Fruit fly (Drosophila melanogaster): ENCODE data around the gene CG14556.

Gene CG14556

dm6 chr3R:26117465-26118081 is 8.9 kb upstream of the CG14556 start:
- 0 out of 2 replicates have a peak, but pooled peaks have one; percentile 23 for TF ChIP-seq wdn (GFP tag; IDR thresholded peaks at IDR 0.05)
- peak; percentile 63 for TF ChIP-seq CG32532 (GFP tag; IDR thresholded peaks at IDR 0.05)
- peak; percentile 0 for TF ChIP-seq Camta (GFP tag; optimal IDR thresholded peaks at IDR 0.05)
- no peak for TF ChIP-seq Aef1 (GFP tag; IDR thresholded peaks at IDR 0.05)
- TF ChIP-seq Atf3 (GFP tag; optimal IDR thresholded peaks at IDR 0.05) = no peak
- peak; percentile 66 for TF ChIP-seq lmd (GFP tag; IDR thresholded peaks at IDR 0.05)
- TF ChIP-seq ATbp (GFP tag; optimal IDR thresholded peaks at IDR 0.05) = peak; percentile 51
- TF ChIP-seq CG5180 (GFP tag; optimal IDR thresholded peaks at IDR 0.05) = peak; percentile 17
- peak; percentile 65 for TF ChIP-seq CG11504 (tag; optimal IDR thresholded peaks at IDR 0.05)
- TF ChIP-seq HmgZ (tag; optimal IDR thresholded peaks at IDR 0.05) = peak; percentile 36
- TF ChIP-seq CG7372 (GFP tag; IDR thresholded peaks at IDR 0.05) = 0 out of 2 replicates have a peak, but pooled peaks have one; percentile 20
- TF ChIP-seq Abd-B (GFP tag; optimal IDR thresholded peaks at IDR 0.05) = peak; percentile 4
- peak; percentile 8 for TF ChIP-seq tap (tag; optimal IDR thresholded peaks at IDR 0.05)
- peak; percentile 88 for TF ChIP-seq CG10321 (GFP tag; IDR thresholded peaks at IDR 0.05)
- TF ChIP-seq Hr3 (GFP tag; optimal IDR thresholded peaks at IDR 0.05) = peak; percentile 21
- peak; percentile 33 for TF ChIP-seq lilli (GFP tag; optimal IDR thresholded peaks at IDR 0.05)
- peak; percentile 85 for TF ChIP-seq sqz (GFP tag; optimal IDR thresholded peaks at IDR 0.05)
- no peak for TF ChIP-seq btn (GFP tag; optimal IDR thresholded peaks at IDR 0.05)
- TF ChIP-seq CG2116 (GFP tag; optimal IDR thresholded peaks at IDR 0.05) = peak; percentile 7
- TF ChIP-seq CG7987 (GFP tag; optimal IDR thresholded peaks at IDR 0.05) = peak; percentile 19
- no peak for TF ChIP-seq bigmax (GFP tag; optimal IDR thresholded peaks at IDR 0.05)
- TF ChIP-seq CG3281 (GFP tag; optimal IDR thresholded peaks at IDR 0.05) = peak; percentile 69
- TF ChIP-seq Drgx (GFP tag; IDR thresholded peaks at IDR 0.05) = peak; percentile 52; the same call in 1 of the 2 replicates
- peak; percentile 4 for TF ChIP-seq Hey (tag; optimal IDR thresholded peaks at IDR 0.05)
- peak; percentile 25 for TF ChIP-seq Dek (tag; optimal IDR thresholded peaks at IDR 0.05)
- no peak for TF ChIP-seq CG16863 (GFP tag; optimal IDR thresholded peaks at IDR 0.05)
- peak; percentile 31 for TF ChIP-seq BtbVII (GFP tag; optimal IDR thresholded peaks at IDR 0.05)
- peak; percentile 38; the same call in 1 of the 2 replicates for TF ChIP-seq ranshi (GFP tag; IDR thresholded peaks at IDR 0.05)
- TF ChIP-seq Scr (GFP tag; IDR thresholded peaks at IDR 0.05; ENCODE audit: partially characterized antibody) = no peak
- peak; percentile 41 for TF ChIP-seq CG9437 (GFP tag; optimal IDR thresholded peaks at IDR 0.05)
- peak; percentile 3 for TF ChIP-seq Usf (GFP tag; optimal IDR thresholded peaks at IDR 0.05)
- peak in 1 of 2 experiments; percentile 52 for TF ChIP-seq dpn (GFP tag; optimal IDR thresholded peaks at IDR 0.05)
- TF ChIP-seq CG13424 (tag; optimal IDR thresholded peaks at IDR 0.05) = peak; percentile 57
- TF ChIP-seq Atf6 (GFP tag; IDR thresholded peaks at IDR 0.05) = peak; percentile 48; the same call in 1 of the 2 replicates
- TF ChIP-seq CG17359 (tag; optimal IDR thresholded peaks at IDR 0.05) = no peak
- no peak for TF ChIP-seq TFAM (GFP tag; optimal IDR thresholded peaks at IDR 0.05)
- peak; percentile 76 for TF ChIP-seq Ets65A (GFP tag)
- no peak for TF ChIP-seq pan (optimal IDR thresholded peaks at IDR 0.05)
- peak in 1 of 2 experiments; percentile 57 for TF ChIP-seq pan (GFP tag; optimal IDR thresholded peaks at IDR 0.05 in 1 of 2, IDR thresholded peaks at IDR 0.05 in 1 of 2)
- peak; percentile 60 for TF ChIP-seq rib (GFP tag; IDR thresholded peaks at IDR 0.05)
- peak; percentile 14 for TF ChIP-seq scrt (GFP tag; optimal IDR thresholded peaks at IDR 0.05)
- TF ChIP-seq Rx (GFP tag; IDR thresholded peaks at IDR 0.05) = no peak
- TF ChIP-seq salm (tag; optimal IDR thresholded peaks at IDR 0.05) = no peak
- TF ChIP-seq Oli (tag; optimal IDR thresholded peaks at IDR 0.05) = peak; percentile 66
- TF ChIP-seq z (GFP tag; IDR thresholded peaks at IDR 0.05) = 0 out of 3 replicates have a peak, but pooled peaks have one; percentile 54
- peak; percentile 63 for TF ChIP-seq Fer1 (GFP tag; optimal IDR thresholded peaks at IDR 0.05)
- 0 out of 2 replicates have a peak, but pooled peaks have one; percentile 5 for TF ChIP-seq ro (GFP tag; IDR thresholded peaks at IDR 0.05)
- TF ChIP-seq Adf1 (GFP tag; IDR thresholded peaks at IDR 0.05) = peak; percentile 31
- TF ChIP-seq CG13296 (GFP tag; optimal IDR thresholded peaks at IDR 0.05) = peak; percentile 28
- TF ChIP-seq HLH3B (GFP tag; IDR thresholded peaks at IDR 0.05) = peak; percentile 56; the same call in 1 of the 2 replicates

Data from whole organism, embryonic.